Worm (Caenorhabditis elegans) whole organism, L4 larva: Measurements from ENCODE around the gene pmt-1.
A peak's percentile ranks its signal among the peaks of the same experiment; 100 is the strongest.

Experiments used
- F10B5.3 ChIP-seq: sonication (generic microtip); optimal IDR thresholded peaks from 2 replicates; lab custom pipeline; 2016; ENCODE audit warnings: mild to moderate bottlenecking, missing genetic modification characterization, missing compliant biosample characterization
- F26F4.8 ChIP-seq: fragments of 200-800 bp; sonication (Bioruptor generic); conservative IDR thresholded peaks from 2 replicates; pipeline ENCODE4 v1.3.6; 2022; ENCODE audit warnings: missing genetic modification characterization, missing compliant biosample characterization
- T20F7.1 ChIP-seq: fragments of 200-800 bp; sonication (Bioruptor generic); optimal IDR thresholded peaks from 2 replicates; lab custom pipeline; 2018; ENCODE audit warnings: mild to moderate bottlenecking, missing genetic modification characterization, missing compliant biosample characterization
- T26A8.4 ChIP-seq: fragments of 200-800 bp; sonication (Bioruptor generic); IDR thresholded peaks from 2 replicates; pipeline ENCODE4 v1.3.6; 2022; ENCODE audit warnings: missing genetic modification characterization, missing compliant biosample characterization
- Y105C5A.15 ChIP-seq: fragments of 200-800 bp; sonication (Bioruptor generic); IDR thresholded peaks from 2 replicates; pipeline ENCODE4 v1.3.6; 2022; ENCODE audit warnings: missing genetic modification characterization, missing compliant biosample characterization
- Y5F2A.4 ChIP-seq: fragments of 200-800 bp; sonication (Bioruptor generic); optimal IDR thresholded peaks from 2 replicates; lab custom pipeline; 2018; ENCODE audit warnings: mild to moderate bottlenecking, missing genetic modification characterization, missing compliant biosample characterization
- Y75B8A.6 ChIP-seq: fragments of 200-800 bp; sonication (Bioruptor generic); IDR thresholded peaks from 2 replicates; pipeline ENCODE4 v1.3.6; 2022; ENCODE audit warnings: missing genetic modification reagents, missing genetic modification characterization, missing compliant biosample characterization
- ceh-20 ChIP-seq: fragments of 200-800 bp; sonication (Bioruptor generic); IDR thresholded peaks from 2 replicates; pipeline ENCODE4 v1.3.6; 2022; ENCODE audit warnings: missing genetic modification reagents, missing genetic modification characterization, missing compliant biosample characterization
- ceh-28 ChIP-seq: fragments of 150-350 bp; optimal IDR thresholded peaks from 2 replicates; lab custom pipeline; 2014; ENCODE audit warnings: missing biosample characterization, missing genetic modification reagents, missing genetic modification characterization
- ceh-44 ChIP-seq: fragments of 200-800 bp; sonication (Bioruptor generic); IDR thresholded peaks from 2 replicates; pipeline ENCODE4 v1.3.6; 2022; ENCODE audit warnings: missing genetic modification reagents, missing genetic modification characterization, missing compliant biosample characterization
- ceh-62 ChIP-seq: sonication (generic microtip); optimal IDR thresholded peaks from 2 replicates; lab custom pipeline; 2017; ENCODE audit warnings: missing biosample characterization, missing genetic modification characterization
- duxl-1 ChIP-seq: sonication (generic microtip); optimal IDR thresholded peaks from 2 replicates; lab custom pipeline; 2016; ENCODE audit warnings: mild to moderate bottlenecking, missing genetic modification characterization, moderate library complexity, missing compliant biosample characterization; ENCODE audit not compliant: poor library complexity
- gei-8 ChIP-seq: fragments of 200-800 bp; sonication (Bioruptor generic); optimal IDR thresholded peaks from 2 replicates; lab custom pipeline; 2018; ENCODE audit warnings: mild to moderate bottlenecking, missing genetic modification characterization, missing compliant biosample characterization
- hif-1 ChIP-seq, 2 experiments: sonication (generic microtip); optimal IDR thresholded peaks; 2 replicates each; lab custom pipeline; 2016 to 2017; ENCODE audit warnings: missing compliant biosample characterization in 2 of 2, missing genetic modification characterization in 2 of 2, missing genetic modification reagents in 2 of 2, missing genotype in 2 of 2, mild to moderate bottlenecking in 1 of 2
- hlh-11 ChIP-seq: fragments of 200-800 bp; sonication (Bioruptor generic); optimal IDR thresholded peaks from 2 replicates; lab custom pipeline; 2018; ENCODE audit warnings: mild to moderate bottlenecking, missing genetic modification characterization, missing compliant biosample characterization
- hmg-1.1 ChIP-seq: fragments of 200-800 bp; sonication (Bioruptor generic); IDR thresholded peaks from 2 replicates; pipeline ENCODE4 v1.3.6; 2022; ENCODE audit warnings: missing genetic modification reagents, missing genetic modification characterization, missing compliant biosample characterization
- lir-3 ChIP-seq: sonication (generic microtip); optimal IDR thresholded peaks from 2 replicates; lab custom pipeline; 2016; ENCODE audit warnings: mild to moderate bottlenecking, missing genetic modification characterization, missing compliant biosample characterization
- madf-9 ChIP-seq: fragments of 200-800 bp; sonication (Bioruptor generic); conservative IDR thresholded peaks from 2 replicates; pipeline ENCODE4 v1.3.6; 2022; ENCODE audit warnings: missing genetic modification reagents, missing genetic modification characterization, missing compliant biosample characterization
- mxl-3 ChIP-seq: fragments of 200-800 bp; sonication (Bioruptor generic); optimal IDR thresholded peaks from 2 replicates; lab custom pipeline; 2018; ENCODE audit warnings: mild to moderate bottlenecking, missing genetic modification characterization, missing compliant biosample characterization
- nhr-10 ChIP-seq: fragments of 150-350 bp; optimal IDR thresholded peaks from 2 replicates; lab custom pipeline; 2014; ENCODE audit warnings: missing biosample characterization, missing genetic modification characterization
- nhr-102 ChIP-seq: sonication (generic microtip); optimal IDR thresholded peaks from 2 replicates; lab custom pipeline; 2016; ENCODE audit warnings: mild to moderate bottlenecking, missing genetic modification characterization, moderate library complexity, missing compliant biosample characterization
- nhr-25 ChIP-seq: sonication (generic microtip); optimal IDR thresholded peaks from 2 replicates; lab custom pipeline; 2017; ENCODE audit warnings: missing genetic modification characterization, mild to moderate bottlenecking, missing compliant biosample characterization, antibody characterized with exemption, moderate library complexity, borderline replicate concordance; ENCODE audit not compliant: insufficient read depth
- nhr-28 ChIP-seq: fragments of 150-350 bp; optimal IDR thresholded peaks from 2 replicates; lab custom pipeline; 2014; ENCODE audit warnings: missing biosample characterization, missing genetic modification characterization
- nhr-41 ChIP-seq: fragments of 200-800 bp; sonication (Bioruptor generic); IDR thresholded peaks from 2 replicates; pipeline ENCODE4 v1.3.6; 2022; ENCODE audit warnings: missing genetic modification reagents, missing genetic modification characterization, missing compliant biosample characterization
- nhr-42 ChIP-seq: fragments of 200-800 bp; sonication (Bioruptor generic); IDR thresholded peaks from 2 replicates; pipeline ENCODE4 v1.3.6; 2022; ENCODE audit warnings: missing genetic modification characterization, missing compliant biosample characterization
- nhr-48 ChIP-seq: sonication (generic microtip); optimal IDR thresholded peaks from 2 replicates; lab custom pipeline; 2016; ENCODE audit warnings: mild to moderate bottlenecking, missing genetic modification characterization, missing compliant biosample characterization
- nhr-6 ChIP-seq: fragments of 150-350 bp; optimal IDR thresholded peaks from 2 replicates; lab custom pipeline; 2014; ENCODE audit warnings: missing biosample characterization, missing genetic modification characterization
- nhr-77 ChIP-seq: fragments of 150-350 bp; optimal IDR thresholded peaks from 2 replicates; lab custom pipeline; 2014; ENCODE audit warnings: missing biosample characterization, missing genetic modification characterization
- pha-4 ChIP-seq, 2 experiments: fragments of 150-350 bp in 1 of 2; fragments of 200-800 bp in 1 of 2; sonication (Bioruptor generic) in 1 of 2; IDR thresholded peaks in 1 of 2; optimal IDR thresholded peaks in 1 of 2; 2 replicates each; pipeline versions ENCODE4 v1.3.6 to Lab custom; 2014 to 2022; ENCODE audit warnings: missing genetic modification characterization in 2 of 2, missing genetic modification reagents in 2 of 2, missing biosample characterization in 1 of 2, missing compliant biosample characterization in 1 of 2
- php-3 ChIP-seq: fragments of 200-800 bp; sonication (Bioruptor generic); IDR thresholded peaks from 2 replicates; pipeline ENCODE4 v1.3.6; 2022; ENCODE audit warnings: missing genetic modification reagents, missing genetic modification characterization, missing compliant biosample characterization
- pqm-1 ChIP-seq: sonication (generic microtip); optimal IDR thresholded peaks from 2 replicates; lab custom pipeline; 2017; ENCODE audit warnings: missing biosample characterization, missing genetic modification characterization
- rbr-2 ChIP-seq: sonication (generic microtip); optimal IDR thresholded peaks from 2 replicates; lab custom pipeline; 2016; ENCODE audit warnings: missing genotype, missing genetic modification characterization, missing compliant biosample characterization
- sdz-12 ChIP-seq: fragments of 200-800 bp; sonication (Bioruptor generic); optimal IDR thresholded peaks from 2 replicates; lab custom pipeline; 2018; ENCODE audit warnings: mild to moderate bottlenecking, missing genetic modification characterization, missing compliant biosample characterization
- set-16 ChIP-seq: fragments of 200-800 bp; sonication (Bioruptor generic); IDR thresholded peaks from 2 replicates; pipeline ENCODE4 v1.3.6; 2022; ENCODE audit warnings: missing genetic modification reagents, missing genetic modification characterization, missing compliant biosample characterization
- spr-1 ChIP-seq: sonication (generic microtip); optimal IDR thresholded peaks from 2 replicates; lab custom pipeline; 2016; ENCODE audit warnings: mild to moderate bottlenecking, missing genetic modification characterization, missing compliant biosample characterization
- tra-1 ChIP-seq: fragments of 200-800 bp; sonication (Bioruptor generic); IDR thresholded peaks from 2 replicates; pipeline ENCODE4 v1.3.6; 2022; ENCODE audit warnings: missing genetic modification reagents, missing genetic modification characterization, missing compliant biosample characterization
- unc-130 ChIP-seq: sonication (generic microtip); optimal IDR thresholded peaks from 2 replicates; lab custom pipeline; 2016; ENCODE audit warnings: missing genetic modification reagents, missing genetic modification characterization, missing compliant biosample characterization
- vab-7 ChIP-seq: fragments of 200-800 bp; sonication (Bioruptor generic); IDR thresholded peaks from 2 replicates; pipeline ENCODE4 v1.3.6; 2022; ENCODE audit warnings: missing genetic modification reagents, missing genetic modification characterization, missing compliant biosample characterization
- zfp-2 ChIP-seq: sonication (generic microtip); optimal IDR thresholded peaks from 2 replicates; lab custom pipeline; 2016; ENCODE audit warnings: mild to moderate bottlenecking, missing genetic modification characterization, missing compliant biosample characterization
- zip-2 ChIP-seq: fragments of 150-350 bp; optimal IDR thresholded peaks from 2 replicates; lab custom pipeline; 2014; ENCODE audit warnings: missing biosample characterization, missing genetic modification characterization
- ztf-7 ChIP-seq: fragments of 150-350 bp; optimal IDR thresholded peaks from 2 replicates; lab custom pipeline; 2014; ENCODE audit warnings: missing biosample characterization, missing genetic modification characterization

The pmt-1 gene

DNA sequence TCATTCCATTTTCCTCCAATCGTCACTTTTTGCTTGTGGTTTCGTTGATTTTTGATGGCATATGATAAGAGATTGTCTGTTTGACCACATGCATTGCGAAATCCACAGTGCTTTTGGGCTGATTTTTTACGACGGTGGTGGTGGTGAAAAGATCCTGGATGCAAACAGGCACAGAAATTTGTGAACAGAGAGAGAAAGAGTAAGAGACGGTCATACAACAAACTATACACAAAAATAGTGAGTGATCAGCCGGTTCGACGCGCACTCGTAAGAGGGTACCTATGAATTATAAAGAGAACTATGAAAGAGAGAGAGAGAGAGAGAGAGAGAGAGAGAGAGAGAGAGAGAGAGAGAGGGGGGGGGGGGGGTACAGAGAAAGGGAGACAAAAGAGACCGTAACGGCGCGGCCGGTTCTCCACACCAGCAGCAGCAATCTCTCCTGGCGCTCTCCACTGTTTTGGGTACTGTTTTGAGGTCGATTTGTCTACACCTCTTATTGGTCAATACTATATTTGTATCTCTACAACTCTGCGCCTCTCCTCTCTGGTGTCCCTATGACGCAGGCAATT, 39.5 kb upstream of the pmt-1 start (continued):
- TF ChIP-seq nhr-10 (no peak), F10B5.3 (peak; percentile 55), zip-2 (tag; lab: Kevin White, UChicago) (peak; percentile 12), ceh-62 (tag; lab: Kevin White, UChicago) (no peak), rbr-2 (tag; lab: Kevin White, UChicago) (peak; percentile 42), mxl-3 (GFP tag; lab: Kevin White, UChicago) (peak; percentile 61), Y5F2A.4 (GFP tag; lab: Kevin White, UChicago) (no peak), nhr-42 (GFP tag; lab: Robert Waterston, UW) (0 out of 2 replicates have a peak, but pooled peaks have one; percentile 15), lir-3 (tag; lab: Kevin White, UChicago) (no peak), nhr-48 (tag; lab: Kevin White, UChicago) (peak; percentile 96), hif-1 (tag; optimal IDR thresholded peaks at IDR 0.05; lab: Kevin White, UChicago) (peak in 1 of 2 experiments; percentile 46), nhr-77 (peak; percentile 39), ceh-28 (tag; lab: Kevin White, UChicago) (no peak), ztf-7 (tag; lab: Kevin White, UChicago) (no peak), T20F7.1 (GFP tag; lab: Kevin White, UChicago) (no peak), pqm-1 (tag; lab: Kevin White, UChicago) (peak; percentile 67), duxl-1 (tag; lab: Kevin White, UChicago) (peak; percentile 42), zfp-2 (no peak), nhr-28 (tag; lab: Kevin White, UChicago) (peak; percentile 66), nhr-6 (peak; percentile 63), vab-7 (GFP tag; lab: Robert Waterston, UW) (no peak), unc-130 (GFP tag; lab: Kevin White, UChicago) (no peak), gei-8 (GFP tag; lab: Kevin White, UChicago) (peak; percentile 64), nhr-102 (tag; lab: Kevin White, UChicago) (peak; percentile 82), sdz-12 (GFP tag; lab: Kevin White, UChicago) (no peak), spr-1 (tag; lab: Kevin White, UChicago) (peak; percentile 52), set-16 (peak; percentile 98), ceh-20 (0 out of 2 replicates have a peak, but pooled peaks have one; percentile 33), nhr-41 (GFP tag; lab: Robert Waterston, UW) (no peak), F26F4.8 (no peak), hlh-11 (tag; lab: Kevin White, UChicago) (peak; percentile 94), ceh-44 (no peak), pha-4 (GFP tag; IDR thresholded peaks at IDR 0.05; lab: Robert Waterston, UW) (peak; percentile 91; the same call in 1 of the 2 replicates), pha-4 (tag; optimal IDR thresholded peaks at IDR 0.05; lab: Kevin White, UChicago) (peak; percentile 43), php-3 (GFP tag; lab: Robert Waterston, UW) (peak; percentile 63; the same call in 1 of the 2 replicates), hmg-1.1 (peak; percentile 50; the same call in 1 of the 2 replicates), tra-1 (GFP tag; lab: Robert Waterston, UW) (no peak), nhr-25 (peak; percentile 70), Y75B8A.6 (GFP tag; lab: Robert Waterston, UW) (no peak), T26A8.4 (GFP tag; lab: Robert Waterston, UW) (0 out of 2 replicates have a peak, but pooled peaks have one; percentile 60), Y105C5A.15 (GFP tag; lab: Robert Waterston, UW) (no peak), madf-9 (GFP tag; lab: Robert Waterston, UW) (no peak)
